Worm (Caenorhabditis elegans) whole organism, young adult: ENCODE results near the gene nuc-1.

ENCODE experiments used
- F57C9.4 ChIP-seq: sonication (generic microtip); optimal IDR thresholded peaks from 2 replicates; lab custom pipeline; 2017; ENCODE audit warnings: mild to moderate bottlenecking, missing genetic modification characterization, missing compliant biosample characterization
- ceh-100 ChIP-seq: fragments of 200-800 bp; sonication (Bioruptor generic); IDR thresholded peaks from 2 replicates; pipeline ENCODE4 v1.3.6; 2022; ENCODE audit warnings: missing genetic modification reagents, missing genetic modification characterization, missing compliant biosample characterization
- dpl-1 ChIP-seq: fragments of 150-350 bp; optimal IDR thresholded peaks from 2 replicates; lab custom pipeline; 2014; ENCODE audit warnings: missing biosample characterization, missing genetic modification reagents, missing genetic modification characterization
- him-1 ChIP-seq: sonication (generic microtip); optimal IDR thresholded peaks from 2 replicates; lab custom pipeline; 2016; ENCODE audit warnings: missing genotype, missing genetic modification reagents, missing genetic modification characterization, missing compliant biosample characterization
- hlh-26 ChIP-seq: fragments of 200-800 bp; sonication (Bioruptor generic); conservative IDR thresholded peaks from 2 replicates; pipeline ENCODE4 v1.3.6; 2022; ENCODE audit warnings: missing genetic modification reagents, missing genetic modification characterization, missing compliant biosample characterization
- lir-1 ChIP-seq: fragments of 200-800 bp; sonication (Bioruptor generic); conservative IDR thresholded peaks from 2 replicates; pipeline ENCODE4 v1.3.6; 2022; ENCODE audit warnings: missing genetic modification reagents, missing genetic modification characterization, missing compliant biosample characterization
- pha-4 ChIP-seq: fragments of 150-350 bp; sonication (generic microtip); optimal IDR thresholded peaks from 2 replicates; lab custom pipeline; 2014; ENCODE audit warnings: missing biosample characterization, missing genetic modification reagents, missing genetic modification characterization
- sea-2 ChIP-seq: fragments of 200-800 bp; sonication (Bioruptor generic); IDR thresholded peaks from 2 replicates; pipeline ENCODE4 v1.3.6; 2022; ENCODE audit warnings: missing genetic modification characterization, missing compliant biosample characterization
- snpc-4 ChIP-seq, 5 experiments: fragments of 150-350 bp in 1 of 5; sonication (generic microtip) in 4 of 5; optimal IDR thresholded peaks; 2 replicates each; lab custom pipeline; 2014 to 2018; ENCODE audit warnings: missing genetic modification characterization in 5 of 5, missing biosample characterization in 3 of 5, antibody characterized with exemption in 2 of 5, mild to moderate bottlenecking in 2 of 5, missing compliant biosample characterization in 2 of 5, missing genotype in 2 of 5, moderate library complexity in 2 of 5, missing genetic modification reagents in 1 of 5
- ztf-26 ChIP-seq: sonication (generic microtip); optimal IDR thresholded peaks from 2 replicates; lab custom pipeline; 2017; ENCODE audit warnings: missing genetic modification characterization, missing compliant biosample characterization

DNA sequence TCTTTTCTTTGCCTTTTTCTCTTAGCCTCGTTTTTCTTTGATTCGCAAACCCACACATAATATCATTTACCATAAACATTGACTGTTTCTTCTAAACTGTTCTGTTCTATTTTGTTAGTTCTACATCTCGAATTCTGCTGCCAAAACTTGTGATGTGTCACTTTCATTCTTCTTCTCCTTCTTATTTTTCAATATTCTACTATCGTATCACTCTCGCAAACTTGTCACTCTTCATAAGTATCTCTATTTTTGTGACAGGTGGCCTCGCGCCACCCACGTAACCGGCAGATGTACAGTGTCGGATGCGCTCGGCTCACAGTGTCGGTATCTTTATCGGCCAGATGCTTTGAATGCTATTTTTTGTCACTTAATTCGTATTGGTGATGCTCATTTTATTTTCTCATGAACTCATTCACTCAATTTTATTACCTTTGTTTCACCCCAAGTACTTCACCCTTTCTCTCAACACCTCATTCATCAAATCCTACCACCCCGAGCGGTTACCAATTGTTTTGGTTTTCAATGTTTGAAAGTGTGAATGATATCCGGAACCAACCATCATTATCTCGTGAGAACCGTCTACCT lies 31.2 kb upstream of the nuc-1 start:
- TF ChIP-seq snpc-4 (GFP tag; optimal IDR thresholded peaks at IDR 0.05; lab: Kevin White, UChicago) (no peak), snpc-4 (tag; optimal IDR thresholded peaks at IDR 0.05; lab: Kevin White, UChicago) (no peak), F57C9.4 (no peak), him-1 (no peak), lir-1 (GFP tag; lab: Robert Waterston, UW) (no peak), hlh-26 (GFP tag; lab: Robert Waterston, UW) (no peak), pha-4 (tag; lab: Kevin White, UChicago) (no peak), dpl-1 (no peak), ceh-100 (GFP tag; lab: Robert Waterston, UW) (no peak), sea-2 (no peak), ztf-26 (tag; lab: Kevin White, UChicago) (no peak)
